Worm (Caenorhabditis elegans) whole organism, L2 larva: ENCODE data around the gene srh-219.

Experiments
- C34F6.9 ChIP-seq: fragments of 150-350 bp; optimal IDR thresholded peaks from 2 replicates; lab custom pipeline; 2014; ENCODE audit warnings: missing biosample characterization, missing genetic modification characterization
- F13H6.1 ChIP-seq: sonication (generic microtip); optimal IDR thresholded peaks from 2 replicates; lab custom pipeline; 2016; ENCODE audit warnings: missing genetic modification characterization, missing compliant biosample characterization
- R02D3.7 ChIP-seq: fragments of 150-350 bp; optimal IDR thresholded peaks from 2 replicates; lab custom pipeline; 2014; ENCODE audit warnings: missing biosample characterization, missing genetic modification characterization
- Y55F3AM.14 ChIP-seq: fragments of 200-800 bp; sonication (Bioruptor generic); optimal IDR thresholded peaks from 2 replicates; lab custom pipeline; 2018; ENCODE audit warnings: mild to moderate bottlenecking, missing genetic modification characterization, missing compliant biosample characterization
- ZK546.5 ChIP-seq: sonication (generic microtip); optimal IDR thresholded peaks from 2 replicates; lab custom pipeline; 2017; ENCODE audit warnings: missing biosample characterization, missing genetic modification characterization
- alr-1 ChIP-seq: fragments of 150-350 bp; optimal IDR thresholded peaks from 2 replicates; lab custom pipeline; 2014; ENCODE audit warnings: missing biosample characterization, missing genetic modification characterization
- aly-2 ChIP-seq: fragments of 150-350 bp; optimal IDR thresholded peaks from 2 replicates; lab custom pipeline; 2014; ENCODE audit warnings: missing biosample characterization, missing genetic modification characterization
- ama-1 ChIP-seq: fragments of 150-350 bp; optimal IDR thresholded peaks from 2 replicates; lab custom pipeline; 2018; ENCODE audit warnings: inconsistent platforms
- blmp-1 ChIP-seq: sonication (generic microtip); optimal IDR thresholded peaks from 2 replicates; lab custom pipeline; 2017; ENCODE audit warnings: missing genetic modification characterization, mild to moderate bottlenecking, missing compliant biosample characterization, antibody characterized with exemption, moderate library complexity; ENCODE audit not compliant: insufficient read depth
- ceh-16 ChIP-seq: fragments of 150-350 bp; optimal IDR thresholded peaks from 2 replicates; lab custom pipeline; 2014; ENCODE audit warnings: missing biosample characterization, missing genetic modification characterization
- ceh-82 ChIP-seq: fragments of 150-350 bp; optimal IDR thresholded peaks from 2 replicates; lab custom pipeline; 2014; ENCODE audit warnings: missing biosample characterization, missing genetic modification characterization
- crh-2 ChIP-seq: sonication (generic microtip); optimal IDR thresholded peaks from 2 replicates; lab custom pipeline; 2017; ENCODE audit warnings: missing biosample characterization, missing genetic modification characterization
- egl-27 ChIP-seq: sonication (generic microtip); optimal IDR thresholded peaks from 3 replicates; lab custom pipeline; 2017; ENCODE audit warnings: missing biosample characterization, missing genetic modification reagents, missing genetic modification characterization
- elt-1 ChIP-seq: fragments of 150-350 bp; optimal IDR thresholded peaks from 2 replicates; lab custom pipeline; 2014; ENCODE audit warnings: missing biosample characterization, missing genetic modification characterization
- fos-1 ChIP-seq: fragments of 150-350 bp; optimal IDR thresholded peaks from 2 replicates; lab custom pipeline; 2014; ENCODE audit warnings: missing biosample characterization, missing genetic modification characterization
- gmeb-1 ChIP-seq: fragments of 150-350 bp; optimal IDR thresholded peaks from 2 replicates; lab custom pipeline; 2014; ENCODE audit warnings: missing biosample characterization, missing genetic modification characterization
- lin-11 ChIP-seq: fragments of 150-350 bp; sonication (generic microtip); optimal IDR thresholded peaks from 2 replicates; lab custom pipeline; 2014; ENCODE audit warnings: missing biosample characterization, missing genetic modification characterization, inconsistent platforms, mixed read lengths
- lin-39 ChIP-seq: fragments of 150-350 bp; optimal IDR thresholded peaks from 2 replicates; lab custom pipeline; 2014; ENCODE audit warnings: missing biosample characterization, missing genetic modification reagents, missing genetic modification characterization
- lsy-2 ChIP-seq, 2 experiments: fragments of 150-350 bp in 1 of 2; sonication (generic microtip) in 1 of 2; optimal IDR thresholded peaks; 2 replicates each; lab custom pipeline; 2014 to 2017; ENCODE audit warnings: missing biosample characterization in 2 of 2, missing genetic modification characterization in 2 of 2
- mab-5 ChIP-seq: fragments of 150-350 bp; optimal IDR thresholded peaks from 2 replicates; lab custom pipeline; 2014; ENCODE audit warnings: missing biosample characterization, missing genetic modification characterization
- mbf-1 ChIP-seq: sonication (generic microtip); optimal IDR thresholded peaks from 2 replicates; lab custom pipeline; 2017; ENCODE audit warnings: missing biosample characterization, missing genetic modification characterization
- nhr-11 ChIP-seq: fragments of 150-350 bp; optimal IDR thresholded peaks from 2 replicates; lab custom pipeline; 2014; ENCODE audit warnings: missing biosample characterization, missing genetic modification characterization
- nhr-129 ChIP-seq: fragments of 150-350 bp; optimal IDR thresholded peaks from 2 replicates; lab custom pipeline; 2014; ENCODE audit warnings: missing biosample characterization, missing genetic modification characterization
- nhr-21 ChIP-seq: fragments of 150-350 bp; optimal IDR thresholded peaks from 2 replicates; lab custom pipeline; 2014; ENCODE audit warnings: missing biosample characterization, missing genetic modification characterization
- nhr-23 ChIP-seq: fragments of 150-350 bp; optimal IDR thresholded peaks from 2 replicates; lab custom pipeline; 2014; ENCODE audit warnings: missing biosample characterization, missing genetic modification reagents, missing genetic modification characterization
- nhr-25 ChIP-seq: fragments of 150-350 bp; sonication (generic microtip); optimal IDR thresholded peaks from 3 replicates; lab custom pipeline; 2014; ENCODE audit warnings: missing biosample characterization, missing genetic modification characterization
- nhr-6 ChIP-seq: fragments of 150-350 bp; optimal IDR thresholded peaks from 2 replicates; lab custom pipeline; 2014; ENCODE audit warnings: missing biosample characterization, missing genetic modification characterization
- nhr-77 ChIP-seq: fragments of 150-350 bp; optimal IDR thresholded peaks from 2 replicates; lab custom pipeline; 2014; ENCODE audit warnings: missing biosample characterization, missing genetic modification characterization
- sem-4 ChIP-seq: fragments of 150-350 bp; optimal IDR thresholded peaks from 2 replicates; lab custom pipeline; 2014; ENCODE audit warnings: missing biosample characterization, missing genetic modification reagents, missing genetic modification characterization
- skn-1 ChIP-seq: sonication (generic microtip); optimal IDR thresholded peaks from 2 replicates; lab custom pipeline; 2017; ENCODE audit warnings: missing biosample characterization, missing genetic modification characterization
- sma-3 ChIP-seq: sonication (generic microtip); optimal IDR thresholded peaks from 2 replicates; lab custom pipeline; 2016; ENCODE audit warnings: missing genetic modification reagents, missing genetic modification characterization, missing compliant biosample characterization
- sma-9 ChIP-seq, 2 experiments: fragments of 150-350 bp in 1 of 2; sonication (generic microtip) in 1 of 2; optimal IDR thresholded peaks; 2 replicates each; lab custom pipeline; 2014 to 2016; ENCODE audit warnings: missing genetic modification characterization in 2 of 2, mild to moderate bottlenecking in 1 of 2, missing biosample characterization in 1 of 2, missing compliant biosample characterization in 1 of 2, missing genetic modification reagents in 1 of 2, moderate library complexity in 1 of 2
- snpc-4 ChIP-seq: fragments of 150-350 bp; optimal IDR thresholded peaks from 2 replicates; lab custom pipeline; 2014; ENCODE audit warnings: missing biosample characterization, missing genetic modification characterization
- unc-55 ChIP-seq: fragments of 150-350 bp; sonication (generic microtip); optimal IDR thresholded peaks from 3 replicates; lab custom pipeline; 2014; ENCODE audit warnings: missing biosample characterization, missing genetic modification reagents, missing genetic modification characterization
- unc-62 ChIP-seq: fragments of 150-350 bp; optimal IDR thresholded peaks from 2 replicates; lab custom pipeline; 2014; ENCODE audit warnings: missing biosample characterization, missing genetic modification reagents, missing genetic modification characterization
- zag-1 ChIP-seq: fragments of 150-350 bp; optimal IDR thresholded peaks from 2 replicates; lab custom pipeline; 2014; ENCODE audit warnings: missing biosample characterization, missing genetic modification characterization
- ztf-4 ChIP-seq: fragments of 150-350 bp; optimal IDR thresholded peaks from 2 replicates; lab custom pipeline; 2014; ENCODE audit warnings: missing biosample characterization, missing genetic modification characterization

Gene srh-219

DNA sequence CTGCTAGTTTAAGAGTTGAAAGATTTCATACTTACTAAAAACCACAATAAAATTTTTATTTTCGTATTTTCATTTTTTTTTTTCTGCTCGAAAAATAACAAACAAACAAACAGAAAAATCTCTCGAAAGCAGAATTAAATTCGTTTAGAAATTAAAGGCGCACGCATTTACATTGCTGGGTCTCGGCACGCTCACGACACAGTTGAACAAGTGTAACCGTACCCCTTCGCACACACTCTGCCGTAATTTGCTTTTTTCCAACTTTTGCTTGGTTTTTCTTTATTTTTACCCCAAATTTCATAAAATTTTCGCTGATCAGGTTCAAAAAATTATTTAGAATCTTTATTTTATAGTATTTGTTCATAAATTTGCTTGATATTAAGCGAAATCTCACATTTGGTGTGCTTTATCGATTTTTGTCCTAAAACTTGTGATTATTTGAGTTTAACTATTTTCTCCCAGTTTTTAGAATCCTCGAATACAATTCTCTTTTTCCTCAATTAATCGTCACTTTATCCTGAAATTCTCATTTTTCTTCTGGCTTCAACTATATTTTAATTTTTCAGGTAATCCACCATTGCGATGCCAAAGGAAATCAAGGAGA lies 16.4 kb downstream of the srh-219 start, which contains the start of gene rpl-38:
rpl-38 (plus strand) TSS at position 554 of the 604 bp plus-strand sequence.
- TF ChIP-seq gmeb-1 (tag; lab: Kevin White, UChicago) (peak; percentile 85), unc-55 (GFP tag; lab: Kevin White, UChicago) (peak; percentile 95), lin-11 (tag; lab: Kevin White, UChicago) (peak; percentile 69), egl-27 (peak; percentile 43), nhr-11 (tag; lab: Kevin White, UChicago) (no peak), sma-9 (GFP tag; optimal IDR thresholded peaks at IDR 0.05; lab: Kevin White, UChicago) (peak; percentile 86), sma-9 (tag; optimal IDR thresholded peaks at IDR 0.05; lab: Kevin White, UChicago) (no peak), blmp-1 (tag; lab: Kevin White, UChicago) (peak; percentile 58), fos-1 (tag; lab: Kevin White, UChicago) (peak; percentile 48), snpc-4 (tag; lab: Kevin White, UChicago) (peak; percentile 80), R02D3.7 (tag; lab: Kevin White, UChicago) (peak; percentile 45), ceh-16 (tag; lab: Kevin White, UChicago) (peak; percentile 18), nhr-129 (tag; lab: Kevin White, UChicago) (peak; percentile 87), zag-1 (peak; percentile 22), mbf-1 (tag; lab: Kevin White, UChicago) (no peak), lsy-2 (tag; optimal IDR thresholded peaks at IDR 0.05; lab: Kevin White, UChicago) (peak; percentile 98 to 99), skn-1 (tag; lab: Kevin White, UChicago) (no peak), nhr-23 (tag; lab: Kevin White, UChicago) (no peak), crh-2 (tag; lab: Kevin White, UChicago) (peak; percentile 86), F13H6.1 (peak; percentile 71), nhr-6 (peak; percentile 56), nhr-25 (tag; lab: Kevin White, UChicago) (peak; percentile 82), sma-3 (GFP tag; lab: Kevin White, UChicago) (peak; percentile 65), C34F6.9 (tag; lab: Kevin White, UChicago) (peak; percentile 83), nhr-77 (peak; percentile 43), ztf-4 (no peak), elt-1 (tag; lab: Kevin White, UChicago) (no peak), ceh-82 (tag; lab: Kevin White, UChicago) (peak; percentile 28), ZK546.5 (peak; percentile 21), sem-4 (no peak), alr-1 (tag; lab: Kevin White, UChicago) (no peak), aly-2 (no peak), Y55F3AM.14 (no peak), mab-5 (peak; percentile 45), ama-1 (lab: Kevin White, UChicago) (no peak), nhr-21 (tag; lab: Kevin White, UChicago) (peak; percentile 72)

DNA sequence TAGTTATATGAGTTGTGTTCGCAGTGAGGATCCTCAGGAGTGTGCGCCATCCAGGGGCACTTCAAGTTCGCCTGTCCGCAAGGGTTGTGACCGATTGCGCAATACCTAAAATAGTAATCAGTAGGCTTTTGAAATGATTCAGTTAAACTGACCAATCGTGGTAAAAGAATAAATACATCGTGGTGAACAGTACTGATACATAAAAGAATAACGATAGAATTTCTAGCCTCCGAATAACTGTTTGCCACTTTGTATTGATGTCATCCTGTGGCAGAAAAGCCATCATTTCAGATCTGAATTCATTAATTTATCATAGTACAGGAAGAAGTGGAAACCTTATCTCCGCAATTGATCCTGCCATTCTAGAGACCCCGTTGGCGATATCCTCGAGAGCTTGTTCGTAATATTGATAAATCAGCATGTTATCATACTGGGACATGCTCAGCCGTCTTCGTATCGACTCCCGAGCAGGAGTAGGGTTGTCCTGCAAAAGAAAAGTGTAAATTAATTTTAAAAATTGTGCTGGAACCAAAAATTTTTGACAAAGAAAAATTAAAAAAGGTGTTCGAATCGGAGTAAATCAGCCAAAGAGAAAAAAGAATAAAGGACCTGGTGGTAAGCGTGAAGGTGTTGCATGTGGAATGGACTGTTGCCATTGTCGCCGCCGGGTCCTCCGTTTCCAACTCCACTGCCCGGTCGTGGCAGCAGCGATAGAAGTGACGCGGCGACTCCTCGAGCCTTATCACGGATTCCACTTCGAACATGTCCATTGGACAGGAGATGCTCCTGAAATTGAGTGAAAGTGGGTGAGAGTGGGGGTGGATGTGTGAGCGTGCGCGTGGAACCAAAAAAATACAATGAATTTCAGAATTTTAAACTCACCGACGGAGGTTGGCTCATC lies 17.8 kb downstream of the srh-219 start:
- TF ChIP-seq ceh-82 (tag; lab: Kevin White, UChicago): no peak
- TF ChIP-seq ceh-16 (tag; lab: Kevin White, UChicago): no peak
- no peak for TF ChIP-seq ztf-4
- no peak for TF ChIP-seq egl-27
- TF ChIP-seq elt-1 (tag; lab: Kevin White, UChicago): no peak
- TF ChIP-seq lin-39 (tag; lab: Kevin White, UChicago): no peak
- no peak for TF ChIP-seq mbf-1 (tag; lab: Kevin White, UChicago)

DNA sequence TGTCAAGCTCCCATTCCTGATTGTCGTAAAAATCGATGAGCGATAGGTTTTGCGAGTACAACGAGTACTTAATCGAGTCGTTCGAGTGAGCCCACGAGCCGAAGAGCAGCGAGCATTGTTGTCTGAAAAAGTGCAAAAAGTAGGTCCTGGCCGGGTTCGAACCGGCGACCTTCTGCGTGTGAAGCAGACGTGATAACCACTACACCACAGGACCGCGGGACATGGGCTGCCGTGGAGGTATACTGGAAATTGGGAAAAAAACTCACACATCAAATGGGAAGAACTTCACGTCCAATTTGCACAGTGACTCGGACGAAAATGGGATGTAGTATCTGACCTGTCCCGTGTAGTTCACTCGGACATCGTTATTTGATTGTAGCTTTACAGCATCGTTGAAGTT lies 20.1 kb downstream of the srh-219 start:
- TF ChIP-seq lin-39 (tag; lab: Kevin White, UChicago) (no peak), lsy-2 (tag; optimal IDR thresholded peaks at IDR 0.05; lab: Kevin White, UChicago) (peak in 1 of 2 experiments; percentile 13), nhr-21 (tag; lab: Kevin White, UChicago) (no peak), unc-62 (GFP tag; lab: Kevin White, UChicago) (no peak), alr-1 (tag; lab: Kevin White, UChicago) (no peak), fos-1 (tag; lab: Kevin White, UChicago) (peak; percentile 2), snpc-4 (tag; lab: Kevin White, UChicago) (no peak), nhr-129 (tag; lab: Kevin White, UChicago) (peak; percentile 35)
